Worm (Caenorhabditis elegans) whole organism, early embryonic: Measurements from ENCODE around the gene mbl-1.

ENCODE experiments used
- F13C5.2 ChIP-seq: sonication (generic microtip); optimal IDR thresholded peaks from 2 replicates; lab custom pipeline; 2017; ENCODE audit warnings: mild to moderate bottlenecking, missing genetic modification characterization, inconsistent platforms, missing compliant biosample characterization
- ama-1 ChIP-seq: fragments of 150-350 bp; optimal IDR thresholded peaks from 2 replicates; lab custom pipeline; 2014
- ceh-13 ChIP-seq: fragments of 200-800 bp; sonication (Bioruptor generic); optimal IDR thresholded peaks from 2 replicates; lab custom pipeline; 2018; ENCODE audit warnings: mild to moderate bottlenecking, missing genetic modification characterization, missing compliant biosample characterization
- ceh-36 ChIP-seq: sonication (generic microtip); optimal IDR thresholded peaks from 2 replicates; lab custom pipeline; 2016; ENCODE audit warnings: missing genetic modification characterization, inconsistent platforms, missing compliant biosample characterization
- ets-7 ChIP-seq: sonication (generic microtip); optimal IDR thresholded peaks from 2 replicates; lab custom pipeline; 2016; ENCODE audit warnings: missing genotype, missing genetic modification characterization, missing compliant biosample characterization
- flt-1 ChIP-seq: fragments of 200-800 bp; sonication (Bioruptor generic); IDR thresholded peaks from 2 replicates; pipeline ENCODE4 v1.3.6; 2022; ENCODE audit warnings: missing genetic modification characterization, missing compliant biosample characterization
- hmbx-1 ChIP-seq: sonication (generic microtip); optimal IDR thresholded peaks from 2 replicates; lab custom pipeline; 2016; ENCODE audit warnings: mild to moderate bottlenecking, missing genetic modification characterization, missing compliant biosample characterization
- hmg-4 ChIP-seq: fragments of 200-800 bp; sonication (Bioruptor generic); optimal IDR thresholded peaks from 2 replicates; lab custom pipeline; 2018; ENCODE audit warnings: mild to moderate bottlenecking, missing genetic modification characterization, missing compliant biosample characterization
- hnd-1 ChIP-seq: sonication (generic microtip); optimal IDR thresholded peaks from 2 replicates; lab custom pipeline; 2016; ENCODE audit warnings: missing genetic modification characterization, missing compliant biosample characterization
- pes-1 ChIP-seq: fragments of 200-800 bp; sonication (Bioruptor generic); IDR thresholded peaks from 2 replicates; pipeline ENCODE4 v1.3.6; 2022; ENCODE audit warnings: missing genetic modification reagents, missing genetic modification characterization, missing compliant biosample characterization
- scrt-1 ChIP-seq: fragments of 200-800 bp; sonication (Bioruptor generic); IDR thresholded peaks from 2 replicates; pipeline ENCODE4 v1.3.6; 2022; ENCODE audit warnings: missing genetic modification characterization, missing compliant biosample characterization
- sea-1 ChIP-seq: fragments of 200-800 bp; sonication (Bioruptor generic); conservative IDR thresholded peaks from 2 replicates; pipeline ENCODE4 v1.3.6; 2022; ENCODE audit warnings: missing genetic modification characterization, missing compliant biosample characterization
- tbx-11 ChIP-seq: fragments of 200-800 bp; sonication (Bioruptor generic); IDR thresholded peaks from 2 replicates; pipeline ENCODE4 v1.3.6; 2022; ENCODE audit warnings: missing genetic modification characterization, missing compliant biosample characterization
- tbx-37 ChIP-seq: fragments of 200-800 bp; sonication (Bioruptor generic); conservative IDR thresholded peaks from 2 replicates; pipeline ENCODE4 v1.3.6; 2022; ENCODE audit warnings: missing genetic modification reagents, missing genetic modification characterization, missing compliant biosample characterization

DNA sequence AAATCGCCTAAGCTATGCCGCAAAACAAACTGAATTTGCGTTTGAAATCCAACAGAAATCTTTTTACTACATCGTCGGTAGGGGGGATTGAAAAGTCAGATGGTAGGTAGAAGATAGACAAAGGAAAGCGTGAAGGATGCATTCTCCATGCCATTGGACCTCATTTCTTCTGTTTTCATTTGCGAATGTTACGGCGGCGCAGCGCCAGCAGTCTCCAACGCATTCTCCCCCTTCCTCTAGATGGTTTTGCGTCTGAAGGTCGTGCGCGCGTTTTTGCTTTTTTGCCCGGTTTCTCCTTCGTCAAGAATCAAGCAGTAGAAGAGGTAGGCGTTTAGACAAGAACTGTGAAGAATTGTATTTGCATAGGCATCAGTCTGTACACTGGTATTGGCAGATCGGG lies 15.1 kb downstream of the mbl-1 start:
- TF ChIP-seq ceh-36 (tag; lab: Kevin White, UChicago) (no peak), ama-1 (lab: Kevin White, UChicago) (no peak), tbx-37 (no peak), hmbx-1 (tag; lab: Kevin White, UChicago) (no peak), scrt-1 (GFP tag; lab: Robert Waterston, UW) (no peak), pes-1 (GFP tag; lab: Robert Waterston, UW) (no peak), F13C5.2 (no peak), ceh-13 (GFP tag; lab: Kevin White, UChicago) (no peak), tbx-11 (GFP tag; lab: Robert Waterston, UW) (no peak), hmg-4 (GFP tag; lab: Kevin White, UChicago) (no peak), ets-7 (tag; lab: Kevin White, UChicago) (no peak), hnd-1 (tag; lab: Kevin White, UChicago) (no peak), flt-1 (GFP tag; lab: Robert Waterston, UW) (no peak), sea-1 (GFP tag; lab: Robert Waterston, UW) (no peak)
